Worm (Caenorhabditis elegans): Measurements from ENCODE around the gene prx-13.

Gene prx-13

ce11 chrII:7273517-7273916 lies 21.7 kb upstream of the prx-13 start:
- TF ChIP-seq ceh-24 (tag; optimal IDR thresholded peaks at IDR 0.05): no peak
- TF ChIP-seq elt-2 (tag; optimal IDR thresholded peaks at IDR 0.05): peak; percentile 73

- no peak for TF ChIP-seq unc-86 (tag; optimal IDR thresholded peaks at IDR 0.05)
- no peak for TF ChIP-seq madf-2 (tag; optimal IDR thresholded peaks at IDR 0.05)
- no peak for TF ChIP-seq che-1 (tag; optimal IDR thresholded peaks at IDR 0.05)
- no peak for TF ChIP-seq ceh-19 (GFP tag; optimal IDR thresholded peaks at IDR 0.05)
- no peak for TF ChIP-seq sox-4 (tag; optimal IDR thresholded peaks at IDR 0.05)
- no peak for TF ChIP-seq ahr-1 (tag; optimal IDR thresholded peaks at IDR 0.05)
- TF ChIP-seq mec-3 (tag; optimal IDR thresholded peaks at IDR 0.05; ENCODE audit: borderline replicate concordance): no peak
- TF ChIP-seq gmeb-2 (tag; optimal IDR thresholded peaks at IDR 0.05): no peak
- no peak for TF ChIP-seq nfya-1 (tag; optimal IDR thresholded peaks at IDR 0.05)
Observed at ce11 chrII:7272513-7272912, 20.7 kb upstream of the prx-13 start.

ce11 chrII:7269783-7270182 lies 18.0 kb upstream of the prx-13 start:
- no peak for TF ChIP-seq ref-2 (tag; optimal IDR thresholded peaks at IDR 0.05)
- no peak for TF ChIP-seq odd-2 (tag; optimal IDR thresholded peaks at IDR 0.05)
- TF ChIP-seq hlh-8 (tag; optimal IDR thresholded peaks at IDR 0.05): no peak
- no peak for TF ChIP-seq ceh-31 (tag; optimal IDR thresholded peaks at IDR 0.05)
- no peak for TF ChIP-seq madf-2 (tag; optimal IDR thresholded peaks at IDR 0.05)
- TF ChIP-seq pag-3 (tag; optimal IDR thresholded peaks at IDR 0.05; ENCODE audit: borderline replicate concordance): no peak
- no peak for TF ChIP-seq hlh-6 (tag; optimal IDR thresholded peaks at IDR 0.05)
- TF ChIP-seq sdc-2 (tag; optimal IDR thresholded peaks at IDR 0.05): no peak
- no peak for TF ChIP-seq gmeb-2 (tag; optimal IDR thresholded peaks at IDR 0.05)
- no peak for TF ChIP-seq fkh-6 (tag; optimal IDR thresholded peaks at IDR 0.05)
- no peak for TF ChIP-seq ceh-2 (tag; optimal IDR thresholded peaks at IDR 0.05)
- no peak for TF ChIP-seq sox-2 (GFP tag; IDR thresholded peaks at IDR 0.05)
- TF ChIP-seq ets-4 (tag; optimal IDR thresholded peaks at IDR 0.05): no peak
- no peak for TF ChIP-seq K09A11.1 (tag; optimal IDR thresholded peaks at IDR 0.05; ENCODE audit: insufficient read depth)
- no peak for TF ChIP-seq tbx-7 (tag; optimal IDR thresholded peaks at IDR 0.05)
- no peak for TF ChIP-seq unc-55 (GFP tag; optimal IDR thresholded peaks at IDR 0.05)
- no peak for TF ChIP-seq ceh-19 (GFP tag; optimal IDR thresholded peaks at IDR 0.05)
- TF ChIP-seq hlh-15 (tag; optimal IDR thresholded peaks at IDR 0.05): no peak

ce11 chrII:7264675-7265074 lies 12.9 kb upstream of the prx-13 start:
- TF ChIP-seq nhr-232 (tag; optimal IDR thresholded peaks at IDR 0.05): no peak
- TF ChIP-seq pha-2 (tag; optimal IDR thresholded peaks at IDR 0.05): no peak
- TF ChIP-seq syd-9 (tag; optimal IDR thresholded peaks at IDR 0.05): no peak
- no peak for TF ChIP-seq ama-1 (optimal IDR thresholded peaks at IDR 0.05)
- no peak for TF ChIP-seq eyg-1 (tag; optimal IDR thresholded peaks at IDR 0.05)
- TF ChIP-seq tbx-7 (tag; optimal IDR thresholded peaks at IDR 0.05): no peak
- TF ChIP-seq C38D4.7 (GFP tag; optimal IDR thresholded peaks at IDR 0.05): no peak
- TF ChIP-seq ceh-31 (tag; optimal IDR thresholded peaks at IDR 0.05): no peak
- no peak for TF ChIP-seq sox-4 (tag; optimal IDR thresholded peaks at IDR 0.05)
- no peak for TF ChIP-seq K09A11.1 (tag; optimal IDR thresholded peaks at IDR 0.05; ENCODE audit: insufficient read depth)
- no peak for TF ChIP-seq elt-4 (tag; optimal IDR thresholded peaks at IDR 0.05)
- TF ChIP-seq lim-6 (tag; optimal IDR thresholded peaks at IDR 0.05): no peak
- TF ChIP-seq dmd-4 (tag; optimal IDR thresholded peaks at IDR 0.05; ENCODE audit: borderline replicate concordance): no peak
- TF ChIP-seq ceh-48 (tag; optimal IDR thresholded peaks at IDR 0.05): no peak
- no peak for TF ChIP-seq unc-42 (tag; optimal IDR thresholded peaks at IDR 0.05)
- no peak for TF ChIP-seq mec-3 (tag; optimal IDR thresholded peaks at IDR 0.05; ENCODE audit: borderline replicate concordance)
- no peak for TF ChIP-seq ceh-9 (tag; optimal IDR thresholded peaks at IDR 0.05)
- TF ChIP-seq madf-2 (tag; optimal IDR thresholded peaks at IDR 0.05): no peak
- TF ChIP-seq hlh-15 (tag; optimal IDR thresholded peaks at IDR 0.05): no peak
